Worm (Caenorhabditis elegans) whole organism, late embryonic: ENCODE results near the gene rsp-3.

Experiments
- C08G9.2 ChIP-seq: sonication (generic microtip); optimal IDR thresholded peaks from 2 replicates; lab custom pipeline; 2016; ENCODE audit warnings: mild to moderate bottlenecking, missing genetic modification characterization, moderate library complexity, missing compliant biosample characterization
- ama-1 ChIP-seq: fragments of 150-350 bp; optimal IDR thresholded peaks from 2 replicates; lab custom pipeline; 2014
- ceh-22 ChIP-seq: sonication (generic microtip); optimal IDR thresholded peaks from 2 replicates; lab custom pipeline; 2017; ENCODE audit warnings: missing biosample characterization, missing genetic modification characterization
- ceh-24 ChIP-seq: sonication (generic microtip); optimal IDR thresholded peaks from 2 replicates; lab custom pipeline; 2016; ENCODE audit warnings: mild to moderate bottlenecking, missing genetic modification characterization, missing compliant biosample characterization
- elt-2 ChIP-seq: sonication (generic microtip); optimal IDR thresholded peaks from 2 replicates; lab custom pipeline; 2016; ENCODE audit warnings: missing genetic modification reagents, missing genetic modification characterization, missing compliant biosample characterization
- hlh-13 ChIP-seq: fragments of 200-800 bp; sonication (Bioruptor generic); optimal IDR thresholded peaks from 2 replicates; lab custom pipeline; 2018; ENCODE audit warnings: mild to moderate bottlenecking, missing genetic modification characterization, missing compliant biosample characterization
- hlh-8 ChIP-seq: sonication (generic microtip); optimal IDR thresholded peaks from 2 replicates; lab custom pipeline; 2016; ENCODE audit warnings: missing genotype, missing genetic modification characterization, missing compliant biosample characterization
- mec-3 ChIP-seq: sonication (generic microtip); optimal IDR thresholded peaks from 2 replicates; lab custom pipeline; 2016; ENCODE audit warnings: borderline replicate concordance, missing genetic modification characterization, missing compliant biosample characterization
- pag-3 ChIP-seq: sonication (generic microtip); optimal IDR thresholded peaks from 2 replicates; lab custom pipeline; 2016; ENCODE audit warnings: missing compliant biosample characterization, missing genetic modification characterization, borderline replicate concordance
- pha-4 ChIP-seq: fragments of 150-350 bp; optimal IDR thresholded peaks from 2 replicates; lab custom pipeline; 2018; ENCODE audit warnings: missing biosample characterization, missing genetic modification reagents, missing genetic modification characterization
- pqm-1 ChIP-seq: sonication (generic microtip); optimal IDR thresholded peaks from 2 replicates; lab custom pipeline; 2016; ENCODE audit warnings: missing genetic modification characterization, missing compliant biosample characterization

DNA sequence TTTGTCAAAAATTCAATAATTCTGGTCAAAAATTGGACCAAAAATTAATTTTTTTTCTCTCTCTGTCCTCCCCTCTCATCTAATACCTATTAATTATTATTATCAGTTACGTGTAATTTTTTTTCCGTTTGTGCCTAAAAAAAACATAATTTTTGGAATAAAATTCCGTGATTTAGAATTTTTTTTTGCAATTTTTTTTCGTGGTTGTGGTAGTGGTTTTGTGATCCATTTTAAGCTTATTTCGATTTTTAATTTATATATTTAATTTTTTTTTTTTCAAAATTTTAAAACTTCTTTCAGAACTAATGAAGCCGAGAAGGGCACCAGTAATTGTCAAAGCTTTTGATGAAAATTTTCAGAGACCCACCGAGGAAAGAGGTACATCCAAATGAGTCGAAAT, 11.5 kb upstream of the rsp-3 start, which contains the start of gene sas-1:
- TF ChIP-seq elt-2 (tag; lab: Kevin White, UChicago) (no peak), mec-3 (tag; lab: Kevin White, UChicago) (no peak), hlh-8 (tag; lab: Kevin White, UChicago) (no peak), ceh-24 (tag; lab: Kevin White, UChicago) (no peak), pag-3 (no peak), ceh-22 (no peak), hlh-13 (GFP tag; lab: Kevin White, UChicago) (no peak), pqm-1 (tag; lab: Kevin White, UChicago) (no peak), ama-1 (lab: Kevin White, UChicago) (no peak), C08G9.2 (tag; lab: Kevin White, UChicago) (no peak), pha-4 (tag; lab: Kevin White, UChicago) (no peak)
